Worm (Caenorhabditis elegans) whole organism, L2 larva: ENCODE measurements around the gene F58B4.2.

Source experiments
- C34F6.9 ChIP-seq: fragments of 150-350 bp; optimal IDR thresholded peaks from 2 replicates; lab custom pipeline; 2014; ENCODE audit warnings: missing biosample characterization, missing genetic modification characterization
- F13H6.1 ChIP-seq: sonication (generic microtip); optimal IDR thresholded peaks from 2 replicates; lab custom pipeline; 2016; ENCODE audit warnings: missing genetic modification characterization, missing compliant biosample characterization
- R02D3.7 ChIP-seq: fragments of 150-350 bp; optimal IDR thresholded peaks from 2 replicates; lab custom pipeline; 2014; ENCODE audit warnings: missing biosample characterization, missing genetic modification characterization
- Y55F3AM.14 ChIP-seq: fragments of 200-800 bp; sonication (Bioruptor generic); optimal IDR thresholded peaks from 2 replicates; lab custom pipeline; 2018; ENCODE audit warnings: mild to moderate bottlenecking, missing genetic modification characterization, missing compliant biosample characterization
- ZK546.5 ChIP-seq: sonication (generic microtip); optimal IDR thresholded peaks from 2 replicates; lab custom pipeline; 2017; ENCODE audit warnings: missing biosample characterization, missing genetic modification characterization
- alr-1 ChIP-seq: fragments of 150-350 bp; optimal IDR thresholded peaks from 2 replicates; lab custom pipeline; 2014; ENCODE audit warnings: missing biosample characterization, missing genetic modification characterization
- aly-2 ChIP-seq: fragments of 150-350 bp; optimal IDR thresholded peaks from 2 replicates; lab custom pipeline; 2014; ENCODE audit warnings: missing biosample characterization, missing genetic modification characterization
- ama-1 ChIP-seq: fragments of 150-350 bp; optimal IDR thresholded peaks from 2 replicates; lab custom pipeline; 2018; ENCODE audit warnings: inconsistent platforms
- blmp-1 ChIP-seq: sonication (generic microtip); optimal IDR thresholded peaks from 2 replicates; lab custom pipeline; 2017; ENCODE audit warnings: missing genetic modification characterization, mild to moderate bottlenecking, missing compliant biosample characterization, antibody characterized with exemption, moderate library complexity; ENCODE audit not compliant: insufficient read depth
- ceh-16 ChIP-seq: fragments of 150-350 bp; optimal IDR thresholded peaks from 2 replicates; lab custom pipeline; 2014; ENCODE audit warnings: missing biosample characterization, missing genetic modification characterization
- ceh-82 ChIP-seq: fragments of 150-350 bp; optimal IDR thresholded peaks from 2 replicates; lab custom pipeline; 2014; ENCODE audit warnings: missing biosample characterization, missing genetic modification characterization
- crh-2 ChIP-seq: sonication (generic microtip); optimal IDR thresholded peaks from 2 replicates; lab custom pipeline; 2017; ENCODE audit warnings: missing biosample characterization, missing genetic modification characterization
- dmd-4 ChIP-seq: sonication (generic microtip); optimal IDR thresholded peaks from 2 replicates; lab custom pipeline; 2017; ENCODE audit warnings: missing biosample characterization, missing genetic modification characterization
- egl-27 ChIP-seq: sonication (generic microtip); optimal IDR thresholded peaks from 3 replicates; lab custom pipeline; 2017; ENCODE audit warnings: missing biosample characterization, missing genetic modification reagents, missing genetic modification characterization
- elt-1 ChIP-seq: fragments of 150-350 bp; optimal IDR thresholded peaks from 2 replicates; lab custom pipeline; 2014; ENCODE audit warnings: missing biosample characterization, missing genetic modification characterization
- elt-3 ChIP-seq: sonication (generic microtip); optimal IDR thresholded peaks from 2 replicates; lab custom pipeline; 2017; ENCODE audit warnings: missing biosample characterization, missing genetic modification characterization
- fos-1 ChIP-seq: fragments of 150-350 bp; optimal IDR thresholded peaks from 2 replicates; lab custom pipeline; 2014; ENCODE audit warnings: missing biosample characterization, missing genetic modification characterization
- gmeb-1 ChIP-seq: fragments of 150-350 bp; optimal IDR thresholded peaks from 2 replicates; lab custom pipeline; 2014; ENCODE audit warnings: missing biosample characterization, missing genetic modification characterization
- lin-11 ChIP-seq: fragments of 150-350 bp; sonication (generic microtip); optimal IDR thresholded peaks from 2 replicates; lab custom pipeline; 2014; ENCODE audit warnings: missing biosample characterization, missing genetic modification characterization, inconsistent platforms, mixed read lengths
- lin-13 ChIP-seq: fragments of 150-350 bp; optimal IDR thresholded peaks from 2 replicates; lab custom pipeline; 2014; ENCODE audit warnings: missing biosample characterization, missing genetic modification reagents, missing genetic modification characterization
- lin-39 ChIP-seq: fragments of 150-350 bp; optimal IDR thresholded peaks from 2 replicates; lab custom pipeline; 2014; ENCODE audit warnings: missing biosample characterization, missing genetic modification reagents, missing genetic modification characterization
- lsy-2 ChIP-seq, 2 experiments: fragments of 150-350 bp in 1 of 2; sonication (generic microtip) in 1 of 2; optimal IDR thresholded peaks; 2 replicates each; lab custom pipeline; 2014 to 2017; ENCODE audit warnings: missing biosample characterization in 2 of 2, missing genetic modification characterization in 2 of 2
- mab-5 ChIP-seq: fragments of 150-350 bp; optimal IDR thresholded peaks from 2 replicates; lab custom pipeline; 2014; ENCODE audit warnings: missing biosample characterization, missing genetic modification characterization
- mbf-1 ChIP-seq: sonication (generic microtip); optimal IDR thresholded peaks from 2 replicates; lab custom pipeline; 2017; ENCODE audit warnings: missing biosample characterization, missing genetic modification characterization
- mdl-1 ChIP-seq, 2 experiments: fragments of 150-350 bp in 1 of 2; sonication (generic microtip) in 1 of 2; optimal IDR thresholded peaks; 2 replicates each; lab custom pipeline; 2017; ENCODE audit warnings: missing biosample characterization in 2 of 2, missing genetic modification characterization in 2 of 2
- nhr-10 ChIP-seq: sonication (generic microtip); optimal IDR thresholded peaks from 2 replicates; lab custom pipeline; 2017; ENCODE audit warnings: missing biosample characterization, missing genetic modification characterization
- nhr-11 ChIP-seq: fragments of 150-350 bp; optimal IDR thresholded peaks from 2 replicates; lab custom pipeline; 2014; ENCODE audit warnings: missing biosample characterization, missing genetic modification characterization
- nhr-12 ChIP-seq: fragments of 150-350 bp; optimal IDR thresholded peaks from 2 replicates; lab custom pipeline; 2014; ENCODE audit warnings: missing biosample characterization, missing genetic modification characterization
- nhr-129 ChIP-seq: fragments of 150-350 bp; optimal IDR thresholded peaks from 2 replicates; lab custom pipeline; 2014; ENCODE audit warnings: missing biosample characterization, missing genetic modification characterization
- nhr-21 ChIP-seq: fragments of 150-350 bp; optimal IDR thresholded peaks from 2 replicates; lab custom pipeline; 2014; ENCODE audit warnings: missing biosample characterization, missing genetic modification characterization
- nhr-23 ChIP-seq: fragments of 150-350 bp; optimal IDR thresholded peaks from 2 replicates; lab custom pipeline; 2014; ENCODE audit warnings: missing biosample characterization, missing genetic modification reagents, missing genetic modification characterization
- nhr-237 ChIP-seq: fragments of 150-350 bp; optimal IDR thresholded peaks from 2 replicates; lab custom pipeline; 2014; ENCODE audit warnings: missing biosample characterization, missing genetic modification characterization
- nhr-25 ChIP-seq: fragments of 150-350 bp; sonication (generic microtip); optimal IDR thresholded peaks from 3 replicates; lab custom pipeline; 2014; ENCODE audit warnings: missing biosample characterization, missing genetic modification characterization
- nhr-6 ChIP-seq: fragments of 150-350 bp; optimal IDR thresholded peaks from 2 replicates; lab custom pipeline; 2014; ENCODE audit warnings: missing biosample characterization, missing genetic modification characterization
- nhr-77 ChIP-seq: fragments of 150-350 bp; optimal IDR thresholded peaks from 2 replicates; lab custom pipeline; 2014; ENCODE audit warnings: missing biosample characterization, missing genetic modification characterization
- peb-1 ChIP-seq: fragments of 150-350 bp; optimal IDR thresholded peaks from 2 replicates; lab custom pipeline; 2014; ENCODE audit warnings: missing biosample characterization, missing genetic modification characterization
- sem-4 ChIP-seq: fragments of 150-350 bp; optimal IDR thresholded peaks from 2 replicates; lab custom pipeline; 2014; ENCODE audit warnings: missing biosample characterization, missing genetic modification reagents, missing genetic modification characterization
- skn-1 ChIP-seq: sonication (generic microtip); optimal IDR thresholded peaks from 2 replicates; lab custom pipeline; 2017; ENCODE audit warnings: missing biosample characterization, missing genetic modification characterization
- sma-3 ChIP-seq: sonication (generic microtip); optimal IDR thresholded peaks from 2 replicates; lab custom pipeline; 2016; ENCODE audit warnings: missing genetic modification reagents, missing genetic modification characterization, missing compliant biosample characterization
- sma-9 ChIP-seq, 2 experiments: fragments of 150-350 bp in 1 of 2; sonication (generic microtip) in 1 of 2; optimal IDR thresholded peaks; 2 replicates each; lab custom pipeline; 2014 to 2016; ENCODE audit warnings: missing genetic modification characterization in 2 of 2, mild to moderate bottlenecking in 1 of 2, missing biosample characterization in 1 of 2, missing compliant biosample characterization in 1 of 2, missing genetic modification reagents in 1 of 2, moderate library complexity in 1 of 2
- snpc-4 ChIP-seq: fragments of 150-350 bp; optimal IDR thresholded peaks from 2 replicates; lab custom pipeline; 2014; ENCODE audit warnings: missing biosample characterization, missing genetic modification characterization
- unc-39 ChIP-seq: fragments of 150-350 bp; optimal IDR thresholded peaks from 2 replicates; lab custom pipeline; 2014; ENCODE audit warnings: missing biosample characterization, missing genetic modification characterization
- unc-55 ChIP-seq: fragments of 150-350 bp; sonication (generic microtip); optimal IDR thresholded peaks from 3 replicates; lab custom pipeline; 2014; ENCODE audit warnings: missing biosample characterization, missing genetic modification reagents, missing genetic modification characterization
- unc-62 ChIP-seq: fragments of 150-350 bp; optimal IDR thresholded peaks from 2 replicates; lab custom pipeline; 2014; ENCODE audit warnings: missing biosample characterization, missing genetic modification reagents, missing genetic modification characterization
- zag-1 ChIP-seq: fragments of 150-350 bp; optimal IDR thresholded peaks from 2 replicates; lab custom pipeline; 2014; ENCODE audit warnings: missing biosample characterization, missing genetic modification characterization
- ztf-1 ChIP-seq: fragments of 200-800 bp; sonication (Bioruptor generic); conservative IDR thresholded peaks from 2 replicates; pipeline ENCODE4 v1.3.6; 2022; ENCODE audit warnings: missing genetic modification characterization, missing compliant biosample characterization
- ztf-11 ChIP-seq: sonication (generic microtip); optimal IDR thresholded peaks from 2 replicates; lab custom pipeline; 2017; ENCODE audit warnings: missing biosample characterization, missing genetic modification characterization
- ztf-4 ChIP-seq: fragments of 150-350 bp; optimal IDR thresholded peaks from 2 replicates; lab custom pipeline; 2014; ENCODE audit warnings: missing biosample characterization, missing genetic modification characterization

The F58B4.2 gene

DNA sequence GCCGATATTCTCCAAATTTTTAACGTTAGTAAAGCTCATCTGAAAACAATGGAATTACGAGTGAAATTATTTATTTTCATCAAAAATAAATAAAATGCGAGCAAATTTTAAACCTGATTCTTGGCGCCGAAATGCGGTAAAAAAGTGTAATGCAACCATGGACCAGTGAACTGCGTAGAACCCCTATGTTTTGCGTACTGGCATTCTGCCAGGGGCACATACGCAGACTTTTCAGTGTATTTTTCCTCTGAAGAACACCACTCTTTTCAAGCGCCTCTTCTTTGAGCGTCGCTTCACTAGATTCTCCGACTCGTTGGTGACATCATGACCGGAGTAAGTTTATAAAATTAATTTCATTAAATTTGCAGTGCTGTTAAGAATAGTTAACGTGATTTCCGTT is 47.2 kb upstream of the F58B4.2 start, which contains the start of the genes ctf-4 and eef-1G (continued):
- TF ChIP-seq skn-1 (tag; lab: Kevin White, UChicago) (peak; percentile 86), nhr-11 (tag; lab: Kevin White, UChicago) (no peak), unc-39 (tag; lab: Kevin White, UChicago) (no peak), snpc-4 (tag; lab: Kevin White, UChicago) (peak; percentile 88), lsy-2 (tag; optimal IDR thresholded peaks at IDR 0.05; lab: Kevin White, UChicago) (peak; percentile 83 to 96), nhr-129 (peak; percentile 99), ztf-4 (tag; lab: Kevin White, UChicago) (peak; percentile 93), nhr-23 (no peak), ceh-82 (tag; lab: Kevin White, UChicago) (peak; percentile 75)
- TF ChIP-seq, all 48 proteins: peak for 34

DNA sequence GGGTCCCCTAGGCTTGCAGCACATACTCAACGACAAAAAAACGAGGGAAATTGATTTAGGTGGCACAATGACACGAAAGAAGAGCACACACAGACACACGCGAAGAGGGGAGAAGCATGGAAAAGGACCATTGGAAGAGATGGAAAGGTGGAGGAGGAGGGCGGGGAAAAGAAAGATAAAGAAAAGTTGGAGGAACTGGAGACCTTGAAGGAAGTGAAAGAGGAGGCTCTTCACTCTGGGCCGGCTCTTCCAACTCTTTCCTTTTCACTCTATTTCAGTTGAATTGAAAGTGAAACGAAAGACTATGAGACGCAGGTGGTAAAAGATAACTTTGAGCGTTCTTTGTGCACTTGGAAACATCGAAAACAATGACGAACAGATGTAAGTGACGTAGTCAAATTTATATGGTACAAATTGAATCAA is 43.2 kb upstream of the F58B4.2 start:
- TF ChIP-seq lsy-2 (tag; optimal IDR thresholded peaks at IDR 0.05; lab: Kevin White, UChicago) (peak in 1 of 2 experiments; percentile 80), blmp-1 (tag; lab: Kevin White, UChicago) (peak; percentile 74), unc-62 (no peak), gmeb-1 (tag; lab: Kevin White, UChicago) (no peak), nhr-23 (no peak), alr-1 (tag; lab: Kevin White, UChicago) (no peak), nhr-6 (tag; lab: Kevin White, UChicago) (peak; percentile 63), nhr-237 (tag; lab: Kevin White, UChicago) (no peak), C34F6.9 (peak; percentile 84), sma-9 (GFP tag; optimal IDR thresholded peaks at IDR 0.05; lab: Kevin White, UChicago) (peak; percentile 88), sma-9 (tag; optimal IDR thresholded peaks at IDR 0.05; lab: Kevin White, UChicago) (no peak), mab-5 (tag; lab: Kevin White, UChicago) (peak; percentile 50), nhr-25 (no peak), zag-1 (tag; lab: Kevin White, UChicago) (peak; percentile 6), unc-39 (tag; lab: Kevin White, UChicago) (no peak), ama-1 (no peak), sem-4 (tag; lab: Kevin White, UChicago) (peak; percentile 74), aly-2 (no peak), mdl-1 (tag; optimal IDR thresholded peaks at IDR 0.05; lab: Kevin White, UChicago) (peak in 1 of 2 experiments; percentile 55), Y55F3AM.14 (GFP tag; lab: Kevin White, UChicago) (peak; percentile 75), ztf-11 (tag; lab: Kevin White, UChicago) (no peak), nhr-10 (tag; lab: Kevin White, UChicago) (no peak), snpc-4 (tag; lab: Kevin White, UChicago) (peak; percentile 11), ceh-82 (tag; lab: Kevin White, UChicago) (no peak), lin-13 (peak; percentile 43), crh-2 (tag; lab: Kevin White, UChicago) (peak; percentile 75), sma-3 (GFP tag; lab: Kevin White, UChicago) (no peak), elt-1 (tag; lab: Kevin White, UChicago) (no peak), elt-3 (tag; lab: Kevin White, UChicago) (no peak), nhr-12 (tag; lab: Kevin White, UChicago) (no peak), F13H6.1 (peak; percentile 90), nhr-21 (no peak), mbf-1 (tag; lab: Kevin White, UChicago) (no peak), fos-1 (tag; lab: Kevin White, UChicago) (peak; percentile 32), lin-11 (tag; lab: Kevin White, UChicago) (no peak), skn-1 (tag; lab: Kevin White, UChicago) (no peak), ZK546.5 (tag; lab: Kevin White, UChicago) (no peak), peb-1 (tag; lab: Kevin White, UChicago) (no peak), egl-27 (peak; percentile 31), lin-39 (tag; lab: Kevin White, UChicago) (no peak), unc-55 (GFP tag; lab: Kevin White, UChicago) (peak; percentile 85), ceh-16 (tag; lab: Kevin White, UChicago) (no peak), nhr-11 (tag; lab: Kevin White, UChicago) (no peak), R02D3.7 (tag; lab: Kevin White, UChicago) (no peak), ztf-4 (tag; lab: Kevin White, UChicago) (peak; percentile 52), nhr-129 (peak; percentile 85), dmd-4 (no peak), nhr-77 (tag; lab: Kevin White, UChicago) (no peak), ztf-1 (no peak)
- TF ChIP-seq, all 48 proteins: peak for 19
